Worm (Caenorhabditis elegans) whole organism, L1 larva: ENCODE measurements around the gene F22H10.3.

Experiments used
- Y116A8C.19 ChIP-seq: sonication (generic microtip); optimal IDR thresholded peaks from 2 replicates; lab custom pipeline; 2016; ENCODE audit warnings: missing compliant biosample characterization, missing genetic modification characterization, borderline replicate concordance
- alr-1 ChIP-seq: fragments of 200-800 bp; sonication (Bioruptor generic); optimal IDR thresholded peaks from 2 replicates; lab custom pipeline; 2018; ENCODE audit warnings: borderline replicate concordance, mild to moderate bottlenecking, missing genetic modification characterization, missing compliant biosample characterization
- ces-1 ChIP-seq: fragments of 150-350 bp; optimal IDR thresholded peaks from 2 replicates; lab custom pipeline; 2014; ENCODE audit warnings: missing biosample characterization, missing genetic modification reagents, missing genetic modification characterization
- efl-3 ChIP-seq: fragments of 200-800 bp; sonication (Bioruptor generic); optimal IDR thresholded peaks from 2 replicates; lab custom pipeline; 2018; ENCODE audit warnings: mild to moderate bottlenecking, missing genetic modification characterization, missing compliant biosample characterization
- egl-27 ChIP-seq, 2 experiments: fragments of 150-350 bp in 1 of 2; sonication (generic microtip); optimal IDR thresholded peaks; 3 replicates each; lab custom pipeline; 2017 to 2018; ENCODE audit warnings: missing biosample characterization in 2 of 2, missing genetic modification characterization in 2 of 2, missing genetic modification reagents in 2 of 2
- hpl-2 ChIP-seq: fragments of 150-350 bp; optimal IDR thresholded peaks from 2 replicates; lab custom pipeline; 2014; ENCODE audit warnings: missing biosample characterization, missing genetic modification reagents, missing genetic modification characterization
- mdl-1 ChIP-seq, 2 experiments: fragments of 150-350 bp; optimal IDR thresholded peaks; 2 replicates each; lab custom pipeline; 2014 to 2017; ENCODE audit warnings: missing biosample characterization in 2 of 2, missing genetic modification characterization in 2 of 2, inconsistent platforms in 1 of 2
- nhr-28 ChIP-seq: fragments of 150-350 bp; optimal IDR thresholded peaks from 2 replicates; lab custom pipeline; 2014; ENCODE audit warnings: missing biosample characterization, missing genetic modification characterization
- pax-3 ChIP-seq: fragments of 200-800 bp; sonication (Bioruptor generic); optimal IDR thresholded peaks from 2 replicates; lab custom pipeline; 2018; ENCODE audit warnings: mild to moderate bottlenecking, missing genetic modification characterization, moderate library complexity, missing compliant biosample characterization
- tlp-1 ChIP-seq: fragments of 150-350 bp; optimal IDR thresholded peaks from 2 replicates; lab custom pipeline; 2014; ENCODE audit warnings: missing biosample characterization, missing genetic modification characterization
- unc-86 ChIP-seq: sonication (generic microtip); optimal IDR thresholded peaks from 2 replicates; lab custom pipeline; 2016; ENCODE audit warnings: missing genetic modification characterization, missing compliant biosample characterization
- ztf-11 ChIP-seq, 2 experiments: sonication (generic microtip); optimal IDR thresholded peaks; 2 replicates each; lab custom pipeline; 2016 to 2017; ENCODE audit warnings: missing genetic modification characterization in 2 of 2, missing biosample characterization in 1 of 2, missing compliant biosample characterization in 1 of 2

DNA sequence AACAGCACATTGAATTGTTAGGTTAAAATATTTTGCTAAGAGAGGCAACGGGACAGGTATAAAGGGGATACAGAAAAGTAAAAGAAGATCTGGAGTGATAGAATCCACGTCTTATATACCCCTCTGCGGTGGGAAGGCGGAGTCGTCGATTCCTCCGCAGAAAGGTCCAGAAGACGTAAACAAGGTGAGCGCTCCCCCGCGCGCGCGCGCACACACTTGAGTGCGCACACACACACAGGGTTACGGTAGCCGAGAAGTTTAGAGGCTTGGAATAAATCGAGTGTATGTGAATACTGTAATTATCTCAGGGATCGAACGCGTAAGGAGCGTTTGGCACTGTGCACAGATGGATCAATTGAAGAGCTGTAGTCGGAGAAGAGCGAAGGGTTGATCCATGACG, 9.9 kb upstream of the F22H10.3 start:
- no peak for TF ChIP-seq hpl-2 (GFP tag; lab: Kevin White, UChicago)
- no peak for TF ChIP-seq Y116A8C.19 (tag; lab: Kevin White, UChicago)
- no peak for TF ChIP-seq tlp-1 (tag; lab: Kevin White, UChicago)
- no peak for TF ChIP-seq unc-86 (tag; lab: Kevin White, UChicago)
- TF ChIP-seq ces-1 (GFP tag; lab: Kevin White, UChicago): no peak
- no peak for TF ChIP-seq efl-3
- no peak for TF ChIP-seq alr-1 (tag; lab: Kevin White, UChicago)
- TF ChIP-seq ztf-11 (tag; optimal IDR thresholded peaks at IDR 0.05; lab: Kevin White, UChicago): no peak
- TF ChIP-seq nhr-28 (tag; lab: Kevin White, UChicago): no peak
- TF ChIP-seq egl-27 (tag; optimal IDR thresholded peaks at IDR 0.05; lab: Kevin White, UChicago): no peak
- no peak for TF ChIP-seq pax-3 (tag; lab: Kevin White, UChicago)
- TF ChIP-seq mdl-1 (tag; optimal IDR thresholded peaks at IDR 0.05; lab: Kevin White, UChicago): no peak
